Fruit fly (Drosophila melanogaster): Measurements from ENCODE around the gene CG33509.

- TF ChIP-seq CG8478 (optimal IDR thresholded peaks at IDR 0.05) (no peak), CTCF (optimal IDR thresholded peaks at IDR 0.05) (no peak)
Observed at dm6 chr2L:21051873-21052736, 34.2 kb downstream of the CG33509 start, which contains the start of gene CG42238.

All from S2 (cell line).